Fruit fly (Drosophila melanogaster) whole organism, embryonic: ENCODE data around the gene eIF3h.

Source experiments
- BtbVII ChIP-seq: fragments of 200-800 bp; sonication (Bioruptor generic); optimal IDR thresholded peaks from 3 replicates; lab custom pipeline; 2017; ENCODE audit warnings: missing biosample characterization, mild to moderate bottlenecking, missing genetic modification characterization
- CG10209 ChIP-seq: fragments of 200-800 bp; sonication (Bioruptor generic); optimal IDR thresholded peaks from 3 replicates; lab custom pipeline; 2017; ENCODE audit warnings: missing biosample characterization, mild to moderate bottlenecking, missing genetic modification characterization, missing genetic modification reagents
- CG10431 ChIP-seq: fragments of 200-800 bp; sonication (Bioruptor generic); optimal IDR thresholded peaks from 3 replicates; lab custom pipeline; 2018; ENCODE audit warnings: missing biosample characterization, mild to moderate bottlenecking, missing genetic modification characterization
- CG12391 ChIP-seq: fragments of 200-800 bp; sonication (Bioruptor generic); optimal IDR thresholded peaks from 3 replicates; lab custom pipeline; 2018; ENCODE audit warnings: missing biosample characterization, mild to moderate bottlenecking, missing genetic modification characterization, moderate library complexity
- CG12744 ChIP-seq: fragments of 200-800 bp; sonication (Bioruptor generic); optimal IDR thresholded peaks from 2 replicates; lab custom pipeline; 2016; ENCODE audit warnings: missing biosample characterization, missing genetic modification characterization
- CG1529 ChIP-seq: fragments of 200-800 bp; sonication (Bioruptor generic); optimal IDR thresholded peaks from 3 replicates; lab custom pipeline; 2018; ENCODE audit warnings: missing biosample characterization, missing genetic modification characterization
- CG1647 ChIP-seq: fragments of 200-800 bp; sonication (Bioruptor generic); optimal IDR thresholded peaks from 3 replicates; lab custom pipeline; 2016; ENCODE audit warnings: missing biosample characterization, missing genetic modification characterization
- CG1792 ChIP-seq: fragments of 200-800 bp; sonication (Bioruptor generic); optimal IDR thresholded peaks from 2 replicates; lab custom pipeline; 2016; ENCODE audit warnings: missing biosample characterization, missing genetic modification characterization
- CG2199 ChIP-seq: fragments of 200-800 bp; sonication (Bioruptor generic); IDR thresholded peaks from 3 replicates; pipeline ENCODE4 v1.3.6; 2022; ENCODE audit warnings: missing biosample characterization, missing genetic modification characterization
- CG33557 ChIP-seq: fragments of 200-800 bp; sonication (Bioruptor generic); optimal IDR thresholded peaks from 2 replicates; lab custom pipeline; 2019; ENCODE audit warnings: missing biosample characterization, mild to moderate bottlenecking, missing genetic modification characterization, moderate library complexity
- CG4360 ChIP-seq: fragments of 200-800 bp; sonication (Bioruptor generic); IDR thresholded peaks from 2 replicates; pipeline ENCODE4 v1.3.6; 2022; ENCODE audit warnings: missing biosample characterization, missing genetic modification characterization
- CG6765 ChIP-seq: fragments of 200-800 bp; sonication (Bioruptor generic); optimal IDR thresholded peaks from 3 replicates; lab custom pipeline; 2017; ENCODE audit warnings: missing biosample characterization, mild to moderate bottlenecking, missing genetic modification characterization
- CoRest ChIP-seq: fragments of 200-800 bp; sonication (Bioruptor generic); optimal IDR thresholded peaks from 3 replicates; lab custom pipeline; 2018; ENCODE audit warnings: missing biosample characterization, mild to moderate bottlenecking, missing genetic modification characterization, moderate library complexity
- Dfd ChIP-seq, 2 experiments: fragments of >200 bp; optimal IDR thresholded peaks; 2 replicates each; lab custom pipeline; 2017; ENCODE audit warnings: missing biosample characterization in 2 of 2, missing genetic modification characterization in 2 of 2
- Dp ChIP-seq: fragments of 200-800 bp; sonication (Bioruptor generic); optimal IDR thresholded peaks from 2 replicates; lab custom pipeline; 2018; ENCODE audit warnings: missing biosample characterization, mild to moderate bottlenecking, missing genetic modification characterization, moderate library complexity
- Gug ChIP-seq: fragments of 200-800 bp; sonication (Bioruptor generic); IDR thresholded peaks from 4 replicates; pipeline ENCODE4 v1.3.6; 2022; ENCODE audit warnings: missing biosample characterization, missing genetic modification characterization
- Hsf ChIP-seq: fragments of 200-800 bp; sonication (Bioruptor generic); optimal IDR thresholded peaks from 3 replicates; lab custom pipeline; 2016; ENCODE audit warnings: missing biosample characterization, missing genetic modification characterization
- Jarid2 ChIP-seq: fragments of 200-800 bp; sonication (Bioruptor generic); optimal IDR thresholded peaks from 3 replicates; lab custom pipeline; 2017; ENCODE audit warnings: mild to moderate bottlenecking, missing biosample characterization, missing genetic modification reagents, missing genetic modification characterization
- Kr ChIP-seq: fragments of 200-800 bp; sonication (Bioruptor generic); optimal IDR thresholded peaks from 2 replicates; lab custom pipeline; 2017; ENCODE audit warnings: missing biosample characterization, mild to moderate bottlenecking, missing genetic modification characterization
- MBD-R2 ChIP-seq: fragments of 200-800 bp; sonication (Bioruptor generic); IDR thresholded peaks from 2 replicates; pipeline ENCODE4 v1.3.6; 2022; ENCODE audit warnings: missing biosample characterization, missing genetic modification characterization
- Rx ChIP-seq: fragments of 200-800 bp; sonication (Bioruptor generic); IDR thresholded peaks from 2 replicates; pipeline ENCODE4 v1.3.6; 2022; ENCODE audit warnings: missing biosample characterization, missing genetic modification characterization
- Ssrp ChIP-seq: fragments of 200-800 bp; sonication (Bioruptor generic); optimal IDR thresholded peaks from 2 replicates; lab custom pipeline; 2018; ENCODE audit warnings: missing biosample characterization, mild to moderate bottlenecking, missing genetic modification characterization, moderate library complexity
- Usf ChIP-seq: fragments of 200-800 bp; sonication (Bioruptor generic); optimal IDR thresholded peaks from 2 replicates; lab custom pipeline; 2017; ENCODE audit warnings: missing genotype, missing biosample characterization, missing genetic modification characterization
- Xbp1 ChIP-seq: fragments of 200-800 bp; sonication (Bioruptor generic); optimal IDR thresholded peaks from 3 replicates; lab custom pipeline; 2016; ENCODE audit warnings: missing biosample characterization, mild to moderate bottlenecking, missing genetic modification characterization
- YL-1 ChIP-seq: fragments of 200-800 bp; sonication (Bioruptor generic); optimal IDR thresholded peaks from 3 replicates; lab custom pipeline; 2017; ENCODE audit warnings: missing biosample characterization, mild to moderate bottlenecking, missing genetic modification characterization
- ac ChIP-seq: fragments of 200-800 bp; sonication (Bioruptor generic); optimal IDR thresholded peaks from 3 replicates; lab custom pipeline; 2017; ENCODE audit warnings: missing biosample characterization, mild to moderate bottlenecking, missing genetic modification characterization
- cad ChIP-seq: fragments of >200 bp; optimal IDR thresholded peaks from 2 replicates; lab custom pipeline; 2017; ENCODE audit warnings: missing biosample characterization, missing genetic modification characterization
- chinmo ChIP-seq: fragments of 200-800 bp; sonication (Bioruptor generic); IDR thresholded peaks from 4 replicates; pipeline ENCODE4 v1.3.6; 2022; ENCODE audit warnings: missing biosample characterization, missing genetic modification characterization; ENCODE audit not compliant: partially characterized antibody
- chm ChIP-seq: fragments of 200-800 bp; sonication (Bioruptor generic); IDR thresholded peaks from 2 replicates; pipeline ENCODE4 v1.3.6; 2022; ENCODE audit warnings: missing biosample characterization, missing genetic modification characterization
- crol ChIP-seq: fragments of 200-800 bp; sonication (Bioruptor generic); IDR thresholded peaks from 2 replicates; pipeline ENCODE4 v1.3.6; 2022; ENCODE audit warnings: missing biosample characterization, missing genetic modification characterization
- crp ChIP-seq, 2 experiments: fragments of 200-800 bp; sonication (Bioruptor generic); optimal IDR thresholded peaks; 2 replicates in 1 of 2; 3 replicates in 1 of 2; lab custom pipeline; 2017; ENCODE audit warnings: missing biosample characterization in 2 of 2, missing genetic modification characterization in 2 of 2, mild to moderate bottlenecking in 1 of 2, moderate library complexity in 1 of 2
- dimm ChIP-seq: fragments of 200-800 bp; sonication (Bioruptor generic); IDR thresholded peaks from 2 replicates; pipeline ENCODE4 v1.3.6; 2022; ENCODE audit warnings: missing biosample characterization, missing genetic modification characterization
- dysf ChIP-seq: fragments of 200-800 bp; sonication (Bioruptor generic); IDR thresholded peaks from 3 replicates; pipeline ENCODE4 v1.3.6; 2022; ENCODE audit warnings: missing biosample characterization, missing genetic modification characterization
- emc ChIP-seq: fragments of 200-800 bp; sonication (Bioruptor generic); optimal IDR thresholded peaks from 2 replicates; lab custom pipeline; 2016; ENCODE audit warnings: missing biosample characterization, missing genetic modification characterization
- eve ChIP-seq, 2 experiments: fragments of >200 bp; optimal IDR thresholded peaks; 2 replicates each; lab custom pipeline; 2017; ENCODE audit warnings: missing biosample characterization in 2 of 2, missing genetic modification characterization in 2 of 2
- fd64A ChIP-seq: fragments of 200-800 bp; sonication (Bioruptor generic); optimal IDR thresholded peaks from 3 replicates; lab custom pipeline; 2018; ENCODE audit warnings: missing biosample characterization, mild to moderate bottlenecking, missing genetic modification characterization
- fu2 ChIP-seq: fragments of 200-800 bp; sonication (Bioruptor generic); optimal IDR thresholded peaks from 2 replicates; lab custom pipeline; 2016; ENCODE audit warnings: missing biosample characterization, missing genetic modification characterization
- grau ChIP-seq: fragments of 200-800 bp; optimal IDR thresholded peaks from 3 replicates; lab custom pipeline; 2019; ENCODE audit warnings: missing biosample characterization, mild to moderate bottlenecking, missing genetic modification characterization, moderate library complexity
- hbn ChIP-seq: fragments of 200-800 bp; sonication (Bioruptor generic); IDR thresholded peaks from 2 replicates; pipeline ENCODE4 v1.3.6; 2022; ENCODE audit warnings: missing biosample characterization, missing genetic modification characterization; ENCODE audit not compliant: partially characterized antibody
- lab ChIP-seq: fragments of 200-800 bp; sonication (Bioruptor generic); optimal IDR thresholded peaks from 3 replicates; lab custom pipeline; 2017; ENCODE audit warnings: missing biosample characterization, missing genetic modification characterization, mild to moderate bottlenecking, moderate library complexity, missing genetic modification reagents
- lbe ChIP-seq: fragments of 200-800 bp; sonication (Bioruptor generic); optimal IDR thresholded peaks from 2 replicates; lab custom pipeline; 2016; ENCODE audit warnings: missing biosample characterization, mild to moderate bottlenecking, missing genetic modification characterization
- mirr ChIP-seq: fragments of 200-800 bp; sonication (Bioruptor generic); optimal IDR thresholded peaks from 3 replicates; lab custom pipeline; 2018; ENCODE audit warnings: missing biosample characterization, mild to moderate bottlenecking, missing genetic modification characterization
- oc ChIP-seq: fragments of 200-800 bp; sonication (Bioruptor generic); optimal IDR thresholded peaks from 2 replicates; lab custom pipeline; 2018; ENCODE audit warnings: missing biosample characterization, mild to moderate bottlenecking, missing genetic modification characterization, moderate library complexity
- odd ChIP-seq: fragments of 200-800 bp; sonication (Bioruptor generic); optimal IDR thresholded peaks from 2 replicates; lab custom pipeline; 2017; ENCODE audit warnings: missing biosample characterization, mild to moderate bottlenecking, missing genetic modification characterization
- otp ChIP-seq: fragments of 200-800 bp; sonication (Bioruptor generic); IDR thresholded peaks from 3 replicates; pipeline ENCODE4, ENCODE4 v1.3.6; 2022; ENCODE audit warnings: missing biosample characterization, missing genetic modification characterization
- rib ChIP-seq: fragments of 200-800 bp; sonication (Bioruptor generic); IDR thresholded peaks from 2 replicates; pipeline ENCODE4 v1.3.6; 2022; ENCODE audit warnings: missing biosample characterization, missing genetic modification characterization
- row ChIP-seq: fragments of 200-800 bp; sonication (Bioruptor generic); IDR thresholded peaks from 3 replicates; pipeline ENCODE4 v1.3.6; 2022; ENCODE audit warnings: missing biosample characterization, missing genetic modification characterization
- slou ChIP-seq: fragments of 200-800 bp; sonication (Bioruptor generic); optimal IDR thresholded peaks from 3 replicates; lab custom pipeline; 2016; ENCODE audit warnings: missing biosample characterization, missing genetic modification characterization
- tna ChIP-seq: fragments of 200-800 bp; sonication (Bioruptor generic); IDR thresholded peaks from 2 replicates; pipeline ENCODE4 v1.3.6; 2022; ENCODE audit warnings: missing biosample characterization, missing genetic modification characterization; ENCODE audit not compliant: partially characterized antibody
- tup ChIP-seq: fragments of 200-800 bp; sonication (Bioruptor generic); optimal IDR thresholded peaks from 2 replicates; lab custom pipeline; 2016; ENCODE audit warnings: missing biosample characterization, mild to moderate bottlenecking, missing genetic modification characterization, moderate library complexity

eIF3h gene

DNA sequence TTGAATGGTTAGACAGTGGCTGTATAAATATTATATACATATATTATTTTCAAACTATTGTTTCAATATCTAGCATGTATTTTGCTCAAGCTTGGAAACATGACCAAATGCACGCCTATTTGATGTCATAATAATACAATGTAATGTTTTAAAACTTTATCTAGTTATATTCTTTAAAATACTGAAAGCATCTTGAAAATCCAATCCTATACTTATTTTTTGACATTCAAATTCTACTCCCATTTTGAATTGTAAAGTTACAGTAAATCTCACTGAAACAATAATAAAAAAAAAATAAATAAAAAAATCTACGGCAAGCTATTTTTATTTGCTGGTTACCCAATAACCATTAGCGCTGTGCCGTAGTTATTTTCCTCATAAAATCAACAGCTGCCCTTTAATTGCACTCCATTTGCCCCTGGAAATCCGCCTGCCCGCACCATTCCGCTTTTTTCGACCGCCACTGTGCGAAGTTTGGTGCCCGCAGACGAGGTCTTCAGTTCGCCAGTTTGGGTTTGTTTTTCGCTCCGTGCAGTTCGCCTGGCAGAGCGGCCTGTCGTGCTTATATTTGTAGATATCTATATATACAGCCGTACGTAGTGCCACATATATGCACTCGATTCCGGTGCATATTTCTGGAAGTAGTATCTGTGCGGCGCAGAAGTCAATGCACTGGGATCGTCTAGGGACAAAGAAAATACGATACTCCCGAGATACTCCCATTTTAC, 7.8 kb downstream of the eIF3h start:
- TF ChIP-seq otp (no peak), Usf (GFP tag; lab: Kevin White, UChicago) (no peak), emc (GFP tag; lab: Kevin White, UChicago) (no peak), Dp (GFP tag; lab: Kevin White, UChicago) (no peak), Jarid2 (GFP tag; lab: Kevin White, UChicago) (peak; percentile 29), CG1647 (GFP tag; lab: Kevin White, UChicago) (no peak), crol (GFP tag; lab: Robert Waterston, UW) (no peak), rib (GFP tag; lab: Robert Waterston, UW) (no peak), Kr (GFP tag; lab: Kevin White, UChicago) (no peak), MBD-R2 (GFP tag; lab: Robert Waterston, UW) (no peak), tup (GFP tag; lab: Kevin White, UChicago) (no peak), CG1529 (GFP tag; lab: Kevin White, UChicago) (peak; percentile 1), eve (GFP tag; optimal IDR thresholded peaks at IDR 0.05; lab: Kevin White, UChicago) (no peak), odd (GFP tag; lab: Kevin White, UChicago) (peak; percentile 56), tna (no peak), CG1792 (GFP tag; lab: Kevin White, UChicago) (no peak), CG12391 (tag; lab: Kevin White, UChicago) (peak; percentile 61), CoRest (tag; lab: Kevin White, UChicago) (peak; percentile 49), mirr (GFP tag; lab: Kevin White, UChicago) (peak; percentile 25), dimm (GFP tag; lab: Robert Waterston, UW) (peak; percentile 46), fd64A (GFP tag; lab: Kevin White, UChicago) (no peak), oc (no peak), chinmo (no peak), ac (no peak), fu2 (no peak), CG10431 (GFP tag; lab: Kevin White, UChicago) (peak; percentile 8), dysf (GFP tag; lab: Robert Waterston, UW) (peak; percentile 44; the same call in 1 of the 3 replicates), CG10209 (GFP tag; lab: Kevin White, UChicago) (peak; percentile 34), Rx (GFP tag; lab: Robert Waterston, UW) (peak; percentile 24; the same call in 1 of the 2 replicates), Ssrp (tag; lab: Kevin White, UChicago) (peak; percentile 46), CG4360 (GFP tag; lab: Robert Waterston, UW) (no peak), Hsf (peak; percentile 27), CG12744 (no peak), grau (tag; lab: Kevin White, UChicago) (peak; percentile 57), lab (GFP tag; lab: Kevin White, UChicago) (peak; percentile 67), CG6765 (GFP tag; lab: Kevin White, UChicago) (peak; percentile 26), CG33557 (GFP tag; lab: Kevin White, UChicago) (no peak), Xbp1 (GFP tag; lab: Kevin White, UChicago) (peak; percentile 47), cad (GFP tag; lab: Kevin White, UChicago) (no peak), Gug (GFP tag; lab: Robert Waterston, UW) (peak; percentile 85), slou (peak; percentile 32), row (GFP tag; lab: Robert Waterston, UW) (peak; percentile 71), YL-1 (GFP tag; lab: Kevin White, UChicago) (no peak), chm (GFP tag; lab: Robert Waterston, UW) (peak; percentile 52), BtbVII (peak; percentile 46), lbe (no peak), Dfd (GFP tag; optimal IDR thresholded peaks at IDR 0.05; lab: Kevin White, UChicago) (no peak), CG2199 (GFP tag; lab: Robert Waterston, UW) (peak; percentile 74), hbn (GFP tag; lab: Robert Waterston, UW) (no peak), crp (GFP tag; optimal IDR thresholded peaks at IDR 0.05; lab: Kevin White, UChicago) (peak in 1 of 2 experiments; percentile 1)
